Worm (Caenorhabditis elegans) whole organism, L2 larva: Measurements from ENCODE around the gene prde-1.

Source experiments
- C34F6.9 ChIP-seq: fragments of 150-350 bp; optimal IDR thresholded peaks from 2 replicates; lab custom pipeline; 2014; ENCODE audit warnings: missing biosample characterization, missing genetic modification characterization
- F13H6.1 ChIP-seq: sonication (generic microtip); optimal IDR thresholded peaks from 2 replicates; lab custom pipeline; 2016; ENCODE audit warnings: missing genetic modification characterization, missing compliant biosample characterization
- R02D3.7 ChIP-seq: fragments of 150-350 bp; optimal IDR thresholded peaks from 2 replicates; lab custom pipeline; 2014; ENCODE audit warnings: missing biosample characterization, missing genetic modification characterization
- ZK546.5 ChIP-seq: sonication (generic microtip); optimal IDR thresholded peaks from 2 replicates; lab custom pipeline; 2017; ENCODE audit warnings: missing biosample characterization, missing genetic modification characterization
- ama-1 ChIP-seq: fragments of 150-350 bp; optimal IDR thresholded peaks from 2 replicates; lab custom pipeline; 2018; ENCODE audit warnings: inconsistent platforms
- blmp-1 ChIP-seq: sonication (generic microtip); optimal IDR thresholded peaks from 2 replicates; lab custom pipeline; 2017; ENCODE audit warnings: missing genetic modification characterization, mild to moderate bottlenecking, missing compliant biosample characterization, antibody characterized with exemption, moderate library complexity; ENCODE audit not compliant: insufficient read depth
- ceh-16 ChIP-seq: fragments of 150-350 bp; optimal IDR thresholded peaks from 2 replicates; lab custom pipeline; 2014; ENCODE audit warnings: missing biosample characterization, missing genetic modification characterization
- ceh-82 ChIP-seq: fragments of 150-350 bp; optimal IDR thresholded peaks from 2 replicates; lab custom pipeline; 2014; ENCODE audit warnings: missing biosample characterization, missing genetic modification characterization
- crh-2 ChIP-seq: sonication (generic microtip); optimal IDR thresholded peaks from 2 replicates; lab custom pipeline; 2017; ENCODE audit warnings: missing biosample characterization, missing genetic modification characterization
- egl-27 ChIP-seq: sonication (generic microtip); optimal IDR thresholded peaks from 3 replicates; lab custom pipeline; 2017; ENCODE audit warnings: missing biosample characterization, missing genetic modification reagents, missing genetic modification characterization
- elt-1 ChIP-seq: fragments of 150-350 bp; optimal IDR thresholded peaks from 2 replicates; lab custom pipeline; 2014; ENCODE audit warnings: missing biosample characterization, missing genetic modification characterization
- gmeb-1 ChIP-seq: fragments of 150-350 bp; optimal IDR thresholded peaks from 2 replicates; lab custom pipeline; 2014; ENCODE audit warnings: missing biosample characterization, missing genetic modification characterization
- lin-13 ChIP-seq: fragments of 150-350 bp; optimal IDR thresholded peaks from 2 replicates; lab custom pipeline; 2014; ENCODE audit warnings: missing biosample characterization, missing genetic modification reagents, missing genetic modification characterization
- lsy-2 ChIP-seq, 2 experiments: fragments of 150-350 bp in 1 of 2; sonication (generic microtip) in 1 of 2; optimal IDR thresholded peaks; 2 replicates each; lab custom pipeline; 2014 to 2017; ENCODE audit warnings: missing biosample characterization in 2 of 2, missing genetic modification characterization in 2 of 2
- mbf-1 ChIP-seq: sonication (generic microtip); optimal IDR thresholded peaks from 2 replicates; lab custom pipeline; 2017; ENCODE audit warnings: missing biosample characterization, missing genetic modification characterization
- nhr-129 ChIP-seq: fragments of 150-350 bp; optimal IDR thresholded peaks from 2 replicates; lab custom pipeline; 2014; ENCODE audit warnings: missing biosample characterization, missing genetic modification characterization
- nhr-21 ChIP-seq: fragments of 150-350 bp; optimal IDR thresholded peaks from 2 replicates; lab custom pipeline; 2014; ENCODE audit warnings: missing biosample characterization, missing genetic modification characterization
- nhr-237 ChIP-seq: fragments of 150-350 bp; optimal IDR thresholded peaks from 2 replicates; lab custom pipeline; 2014; ENCODE audit warnings: missing biosample characterization, missing genetic modification characterization
- nhr-25 ChIP-seq: fragments of 150-350 bp; sonication (generic microtip); optimal IDR thresholded peaks from 3 replicates; lab custom pipeline; 2014; ENCODE audit warnings: missing biosample characterization, missing genetic modification characterization
- sem-4 ChIP-seq: fragments of 150-350 bp; optimal IDR thresholded peaks from 2 replicates; lab custom pipeline; 2014; ENCODE audit warnings: missing biosample characterization, missing genetic modification reagents, missing genetic modification characterization
- skn-1 ChIP-seq: sonication (generic microtip); optimal IDR thresholded peaks from 2 replicates; lab custom pipeline; 2017; ENCODE audit warnings: missing biosample characterization, missing genetic modification characterization
- sma-3 ChIP-seq: sonication (generic microtip); optimal IDR thresholded peaks from 2 replicates; lab custom pipeline; 2016; ENCODE audit warnings: missing genetic modification reagents, missing genetic modification characterization, missing compliant biosample characterization
- sma-9 ChIP-seq, 2 experiments: fragments of 150-350 bp in 1 of 2; sonication (generic microtip) in 1 of 2; optimal IDR thresholded peaks; 2 replicates each; lab custom pipeline; 2014 to 2016; ENCODE audit warnings: missing genetic modification characterization in 2 of 2, mild to moderate bottlenecking in 1 of 2, missing biosample characterization in 1 of 2, missing compliant biosample characterization in 1 of 2, missing genetic modification reagents in 1 of 2, moderate library complexity in 1 of 2
- snpc-4 ChIP-seq: fragments of 150-350 bp; optimal IDR thresholded peaks from 2 replicates; lab custom pipeline; 2014; ENCODE audit warnings: missing biosample characterization, missing genetic modification characterization
- unc-39 ChIP-seq: fragments of 150-350 bp; optimal IDR thresholded peaks from 2 replicates; lab custom pipeline; 2014; ENCODE audit warnings: missing biosample characterization, missing genetic modification characterization
- unc-55 ChIP-seq: fragments of 150-350 bp; sonication (generic microtip); optimal IDR thresholded peaks from 3 replicates; lab custom pipeline; 2014; ENCODE audit warnings: missing biosample characterization, missing genetic modification reagents, missing genetic modification characterization
- zag-1 ChIP-seq: fragments of 150-350 bp; optimal IDR thresholded peaks from 2 replicates; lab custom pipeline; 2014; ENCODE audit warnings: missing biosample characterization, missing genetic modification characterization
- ztf-11 ChIP-seq: sonication (generic microtip); optimal IDR thresholded peaks from 2 replicates; lab custom pipeline; 2017; ENCODE audit warnings: missing biosample characterization, missing genetic modification characterization
- ztf-4 ChIP-seq: fragments of 150-350 bp; optimal IDR thresholded peaks from 2 replicates; lab custom pipeline; 2014; ENCODE audit warnings: missing biosample characterization, missing genetic modification characterization

The prde-1 gene

DNA sequence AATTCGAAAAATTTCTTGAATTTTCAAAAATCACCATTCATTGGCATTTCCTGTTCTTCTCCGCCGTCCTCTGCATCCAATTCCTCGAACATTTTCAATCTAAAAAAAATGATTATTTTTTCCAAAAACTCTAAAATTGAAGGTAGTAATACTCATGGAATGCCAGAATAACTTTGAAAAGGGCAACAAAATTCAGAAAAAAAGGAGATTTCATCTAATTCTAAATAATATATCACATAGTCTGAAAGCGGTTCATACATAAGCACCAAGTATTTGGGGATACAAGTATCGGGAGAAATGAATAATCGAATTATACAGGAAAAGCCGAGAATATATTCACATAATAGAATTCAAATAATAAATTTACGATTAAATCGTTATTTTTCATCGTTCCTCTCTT, 37.3 kb downstream of the prde-1 start, which contains the start of gene mdt-28:
TSS of gene mdt-28 (minus strand) at position 101 of the 400 bp plus-strand sequence.
- TF ChIP-seq snpc-4 (tag; lab: Kevin White, UChicago): no peak
- no peak for TF ChIP-seq nhr-237
- TF ChIP-seq elt-1 (tag; lab: Kevin White, UChicago): no peak
- no peak for TF ChIP-seq sma-9 (GFP tag; optimal IDR thresholded peaks at IDR 0.05; lab: Kevin White, UChicago)
- TF ChIP-seq sma-9 (tag; optimal IDR thresholded peaks at IDR 0.05; lab: Kevin White, UChicago): no peak
- no peak for TF ChIP-seq mbf-1 (tag; lab: Kevin White, UChicago)
- TF ChIP-seq egl-27 (tag; lab: Kevin White, UChicago): no peak
- TF ChIP-seq R02D3.7: no peak
- TF ChIP-seq ztf-4: no peak
- TF ChIP-seq lin-13 (GFP tag; lab: Kevin White, UChicago): no peak
- no peak for TF ChIP-seq ZK546.5 (tag; lab: Kevin White, UChicago)
- TF ChIP-seq ztf-11 (tag; lab: Kevin White, UChicago): no peak
- TF ChIP-seq sma-3: no peak
- no peak for TF ChIP-seq skn-1
- no peak for TF ChIP-seq blmp-1
- TF ChIP-seq C34F6.9 (tag; lab: Kevin White, UChicago): no peak
- TF ChIP-seq gmeb-1 (tag; lab: Kevin White, UChicago): no peak
- TF ChIP-seq nhr-21 (tag; lab: Kevin White, UChicago): no peak
- no peak for TF ChIP-seq ceh-16

DNA sequence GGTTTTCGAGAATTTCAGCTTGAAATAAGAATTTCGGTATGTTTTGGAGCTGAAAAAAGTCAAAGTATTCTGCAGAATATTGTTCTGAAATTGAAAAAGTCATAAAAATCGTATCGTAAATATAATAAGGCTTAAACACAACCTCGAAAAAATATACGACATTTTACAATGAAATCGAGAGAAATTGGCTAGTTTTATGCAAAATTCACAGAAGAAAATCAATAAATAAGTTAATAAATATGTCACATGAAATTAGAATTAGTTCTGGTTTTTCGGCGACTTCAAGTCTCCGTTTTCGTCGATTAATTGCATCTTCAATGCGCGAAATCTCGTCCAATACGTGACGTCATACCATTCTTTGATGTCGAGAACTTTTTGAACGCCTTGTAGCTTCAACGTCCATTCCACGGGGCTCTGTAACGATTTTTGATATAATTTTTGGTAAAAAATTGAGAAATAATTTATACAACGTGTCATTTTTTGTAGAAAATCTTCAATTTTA, 39.4 kb downstream of the prde-1 start, which contains the start of gene atx-3:
TSS of gene atx-3 (minus strand) at position 51 of the 502 bp plus-strand sequence.
- TF ChIP-seq F13H6.1: no peak
- TF ChIP-seq nhr-25 (tag; lab: Kevin White, UChicago): peak; percentile 34

DNA sequence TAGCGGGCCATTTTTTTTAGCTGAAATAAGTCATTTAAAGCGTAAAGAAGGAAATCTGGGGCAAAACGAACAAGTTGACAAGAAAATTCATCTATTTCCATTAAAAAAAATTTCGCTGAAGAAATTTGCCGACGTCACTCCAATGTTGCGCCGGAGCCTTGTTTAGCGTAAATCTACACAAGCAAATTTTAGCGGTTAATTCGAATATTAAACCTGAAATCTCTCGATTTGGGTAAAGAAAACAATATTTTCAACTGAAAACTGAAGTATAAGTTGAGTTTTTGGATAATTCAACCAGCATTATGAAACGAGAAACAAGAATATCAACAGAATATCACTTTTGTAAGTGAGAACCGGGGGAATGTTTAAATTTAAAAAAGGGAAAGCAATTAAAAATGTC, 40.3 kb downstream of the prde-1 start, which contains the start of gene F28F8.9:
TSS of gene F28F8.9 (minus strand) at position 288 of the 400 bp plus-strand sequence.
- TF ChIP-seq lsy-2 (tag; optimal IDR thresholded peaks at IDR 0.05; lab: Kevin White, UChicago) (peak in 1 of 2 experiments; percentile 74), snpc-4 (tag; lab: Kevin White, UChicago) (peak; percentile 36), unc-55 (GFP tag; lab: Kevin White, UChicago) (peak; percentile 62), C34F6.9 (tag; lab: Kevin White, UChicago) (peak; percentile 55), unc-39 (tag; lab: Kevin White, UChicago) (no peak), R02D3.7 (peak; percentile 87), nhr-129 (peak; percentile 66), crh-2 (tag; lab: Kevin White, UChicago) (peak; percentile 32), zag-1 (tag; lab: Kevin White, UChicago) (no peak), sma-9 (GFP tag; optimal IDR thresholded peaks at IDR 0.05; lab: Kevin White, UChicago) (peak; percentile 39), sma-9 (tag; optimal IDR thresholded peaks at IDR 0.05; lab: Kevin White, UChicago) (no peak), lin-13 (GFP tag; lab: Kevin White, UChicago) (peak; percentile 35), ZK546.5 (tag; lab: Kevin White, UChicago) (no peak), gmeb-1 (tag; lab: Kevin White, UChicago) (peak; percentile 90), sma-3 (peak; percentile 4), mbf-1 (tag; lab: Kevin White, UChicago) (no peak), sem-4 (no peak)

DNA sequence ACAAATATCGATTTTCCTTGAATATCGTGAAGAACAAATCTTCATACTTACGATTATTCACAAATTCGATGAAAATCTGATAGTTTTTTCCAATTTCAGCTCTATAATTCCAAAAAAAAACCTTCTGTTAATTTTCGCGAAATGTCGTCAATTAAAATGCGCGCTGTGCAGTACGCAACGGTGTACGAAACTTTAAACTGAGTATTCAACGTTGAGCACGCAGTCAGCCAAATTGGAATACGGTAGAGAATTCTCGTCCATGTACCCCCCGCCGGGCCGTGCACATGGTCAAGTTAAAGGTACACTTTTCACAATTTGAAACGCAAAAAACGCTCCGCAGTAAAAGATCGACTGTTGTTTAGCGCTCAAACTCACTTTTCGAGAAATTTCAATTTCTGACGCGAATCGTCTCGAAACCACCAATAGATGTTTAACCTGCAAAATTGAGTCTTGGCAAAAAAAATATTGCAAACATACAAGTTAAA, 52.2 kb downstream of the prde-1 start, which contains the start of gene F28F8.7:
TSS of gene F28F8.7 (minus strand) at position 435 of the 485 bp plus-strand sequence.
- TF ChIP-seq sma-3: peak; percentile 49
- peak; percentile 25 for TF ChIP-seq F13H6.1
- TF ChIP-seq unc-55 (GFP tag; lab: Kevin White, UChicago): peak; percentile 65
- peak; percentile 65 to 95 for TF ChIP-seq lsy-2 (tag; optimal IDR thresholded peaks at IDR 0.05; lab: Kevin White, UChicago)
- peak; percentile 9 for TF ChIP-seq lin-13 (GFP tag; lab: Kevin White, UChicago)
- peak; percentile 7 for TF ChIP-seq nhr-129
- peak; percentile 24 for TF ChIP-seq crh-2 (tag; lab: Kevin White, UChicago)

DNA sequence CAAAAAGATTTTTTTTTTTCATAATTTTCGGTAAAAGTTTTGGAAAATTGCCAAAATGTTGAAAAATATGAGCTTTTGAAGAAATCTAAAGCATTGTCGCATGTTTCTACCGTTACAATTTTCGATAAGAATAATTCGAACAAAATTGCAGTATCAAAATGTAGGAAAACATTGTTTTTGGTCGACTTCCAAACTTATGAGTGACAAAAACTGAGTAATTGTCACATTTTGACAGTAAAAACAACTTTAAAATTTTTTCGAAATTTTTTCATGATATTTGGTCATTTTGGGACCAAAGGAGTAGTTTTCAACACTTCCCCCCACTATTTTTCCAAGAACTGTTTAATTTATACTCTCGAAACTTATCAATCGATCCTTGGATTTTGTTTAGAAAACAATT, 56.5 kb downstream of the prde-1 start, which contains the start of gene fbxa-139:
TSS of gene fbxa-139 (minus strand) at position 101 of the 400 bp plus-strand sequence.
- TF ChIP-seq ceh-82 (no peak), ama-1 (lab: Kevin White, UChicago) (no peak)
